Worm (Caenorhabditis elegans): ENCODE data around the gene K05F6.12.

- TF ChIP-seq nhr-28 (tag; optimal IDR thresholded peaks at IDR 0.05): no peak
- TF ChIP-seq fkh-4 (tag; optimal IDR thresholded peaks at IDR 0.05; ENCODE audit: borderline replicate concordance): no peak
Measured at ce11 chrII:1504266-1504665, 41.5 kb upstream of the K05F6.12 start, which contains the start of gene fdgt-1.
